Fruit fly (Drosophila melanogaster) whole organism, wandering third instar larva: ENCODE measurements around the gene Tango9.

Source experiments
- CrebA ChIP-seq: fragments of 200-800 bp; sonication (Bioruptor generic); optimal IDR thresholded peaks from 2 replicates; lab custom pipeline; 2016; ENCODE audit warnings: missing biosample characterization, mild to moderate bottlenecking, missing genetic modification characterization, borderline replicate concordance
- GATAd ChIP-seq: sonication (Bioruptor generic); optimal IDR thresholded peaks from 2 replicates; lab custom pipeline; 2016; ENCODE audit warnings: missing biosample characterization, missing genetic modification characterization
- Hnf4 ChIP-seq: fragments of 200-800 bp; sonication (Bioruptor generic); optimal IDR thresholded peaks from 2 replicates; lab custom pipeline; 2016; ENCODE audit warnings: missing biosample characterization, mild to moderate bottlenecking, missing genetic modification characterization
- Hr78 ChIP-seq: fragments of >200 bp; optimal IDR thresholded peaks from 2 replicates; lab custom pipeline; 2017; ENCODE audit warnings: missing biosample characterization, missing genetic modification characterization
- Jra ChIP-seq: sonication (Bioruptor generic); optimal IDR thresholded peaks from 2 replicates; lab custom pipeline; 2016; ENCODE audit warnings: missing biosample characterization, missing genetic modification characterization
- Mio ChIP-seq: sonication (Bioruptor generic); optimal IDR thresholded peaks from 2 replicates; lab custom pipeline; 2016; ENCODE audit warnings: missing biosample characterization, missing genetic modification characterization
- OdsH ChIP-seq: fragments of 200-800 bp; sonication (Bioruptor generic); optimal IDR thresholded peaks from 2 replicates; lab custom pipeline; 2016; ENCODE audit warnings: missing biosample characterization, mild to moderate bottlenecking, missing genetic modification characterization
- Rel ChIP-seq, 2 experiments: fragments of 200-800 bp; sonication (Bioruptor generic) in 1 of 2; optimal IDR thresholded peaks; 2 replicates in 1 of 2; 3 replicates in 1 of 2; lab custom pipeline; 2016 to 2019; ENCODE audit warnings: mild to moderate bottlenecking in 2 of 2, missing biosample characterization in 2 of 2, missing genetic modification characterization in 2 of 2, moderate library complexity in 1 of 2
- br ChIP-seq: fragments of 200-800 bp; sonication (Bioruptor generic); optimal IDR thresholded peaks from 2 replicates; lab custom pipeline; 2016; ENCODE audit warnings: missing biosample characterization, missing genetic modification characterization
- brk ChIP-seq: fragments of 200-800 bp; sonication (Bioruptor generic); optimal IDR thresholded peaks from 2 replicates; lab custom pipeline; 2016; ENCODE audit warnings: missing biosample characterization, mild to moderate bottlenecking, missing genetic modification characterization
- dl ChIP-seq, 2 experiments: fragments of 175-275, 200-275 bp in 1 of 2; fragments of 200-275 bp in 1 of 2; sonication (Bioruptor generic); optimal IDR thresholded peaks; lab custom pipeline; 2018; ENCODE audit warnings: mild to moderate bottlenecking in 2 of 2, missing biosample characterization in 2 of 2, missing genetic modification characterization in 2 of 2, moderate library complexity in 2 of 2; ENCODE audit not compliant: partially characterized antibody in 2 of 2, insufficient read depth in 1 of 2
- dmrt93B ChIP-seq: fragments of 200-800 bp; sonication (Bioruptor generic); optimal IDR thresholded peaks from 2 replicates; lab custom pipeline; 2018; ENCODE audit warnings: missing biosample characterization, mild to moderate bottlenecking, missing genetic modification characterization
- dsf ChIP-seq: sonication (Bioruptor generic); optimal IDR thresholded peaks from 2 replicates; lab custom pipeline; 2016; ENCODE audit warnings: missing biosample characterization, missing genetic modification characterization, borderline replicate concordance
- foxo ChIP-seq, 2 experiments: fragments of 200-800 bp; sonication (Bioruptor generic); optimal IDR thresholded peaks; 2 replicates in 1 of 2; 3 replicates in 1 of 2; lab custom pipeline; 2016 to 2017; ENCODE audit warnings: missing biosample characterization in 2 of 2, missing genetic modification characterization in 2 of 2
- jim ChIP-seq: fragments of 175-275, 200-325 bp; sonication (Bioruptor generic); optimal IDR thresholded peaks from 2 replicates; lab custom pipeline; 2016; ENCODE audit warnings: missing biosample characterization, mild to moderate bottlenecking, missing genetic modification characterization
- lola ChIP-seq: fragments of >200 bp; optimal IDR thresholded peaks from 2 replicates; lab custom pipeline; 2017; ENCODE audit warnings: missing biosample characterization, missing genetic modification characterization
- sage ChIP-seq: fragments of 200-800 bp; sonication (Bioruptor generic); optimal IDR thresholded peaks from 2 replicates; lab custom pipeline; 2016; ENCODE audit warnings: missing biosample characterization, mild to moderate bottlenecking, missing genetic modification characterization
- sv ChIP-seq: fragments of 200-800 bp; sonication (Bioruptor generic); optimal IDR thresholded peaks from 3 replicates; lab custom pipeline; 2016; ENCODE audit warnings: missing biosample characterization, missing genetic modification characterization

The Tango9 gene

dm6 chr3R:11930962-11931361 is 43.7 kb downstream of the Tango9 start, which contains the start of gene CG14731:
Gene CG14731 (plus strand): TSS chr3R:11931262.
- TF ChIP-seq br (no peak), Jra (no peak), dsf (GFP tag; lab: Kevin White, UChicago) (no peak), sv (GFP tag; lab: Kevin White, UChicago) (no peak), Rel (GFP tag; optimal IDR thresholded peaks at IDR 0.05; lab: Kevin White, UChicago) (no peak), Rel (tag; optimal IDR thresholded peaks at IDR 0.05; lab: Kevin White, UChicago) (no peak), Hr78 (GFP tag; lab: Kevin White, UChicago) (no peak), dmrt93B (no peak), brk (GFP tag; lab: Kevin White, UChicago) (no peak), Mio (no peak), jim (GFP tag; lab: Kevin White, UChicago) (no peak), Hnf4 (GFP tag; lab: Kevin White, UChicago) (no peak), dl (GFP tag; optimal IDR thresholded peaks at IDR 0.05; lab: Kevin White, UChicago; ENCODE audit: insufficient read depth in 1 of 2, partially characterized antibody in 2 of 2) (no peak), OdsH (GFP tag; lab: Kevin White, UChicago) (no peak), foxo (GFP tag; optimal IDR thresholded peaks at IDR 0.05; lab: Kevin White, UChicago) (no peak), GATAd (GFP tag; lab: Kevin White, UChicago) (no peak), CrebA (GFP tag; lab: Kevin White, UChicago) (no peak), lola (GFP tag; lab: Kevin White, UChicago) (no peak), sage (GFP tag; lab: Kevin White, UChicago) (no peak)
